Worm (Caenorhabditis elegans) whole organism, L4/young adult: Measurements from ENCODE around the gene lin-46.

Source experiments
- dao-5 ChIP-seq: sonication (generic microtip); optimal IDR thresholded peaks from 2 replicates; lab custom pipeline; 2016; ENCODE audit warnings: missing genotype, missing genetic modification characterization, moderate library complexity, missing compliant biosample characterization
- him-1 ChIP-seq: sonication (generic microtip); optimal IDR thresholded peaks from 2 replicates; lab custom pipeline; 2016; ENCODE audit warnings: missing genotype, missing genetic modification reagents, missing genetic modification characterization, missing compliant biosample characterization

- no peak for TF ChIP-seq dao-5 (tag; lab: Kevin White, UChicago)
- TF ChIP-seq him-1 (tag; lab: Kevin White, UChicago): no peak
Observed at ce11 chrV:13018761-13019160, 50.1 kb downstream of the lin-46 start, which contains the start of gene fmi-1.
